Fruit fly (Drosophila melanogaster): ENCODE results near the gene Akh.

Gene Akh

dm6 chr3L:4157852-4158251 is 16.6 kb downstream of the Akh start:
- TF ChIP-seq topi (GFP tag; optimal IDR thresholded peaks at IDR 0.05) (no peak), Sox14 (GFP tag; optimal IDR thresholded peaks at IDR 0.05) (no peak), net (GFP tag; optimal IDR thresholded peaks at IDR 0.05) (no peak), ss (GFP tag; optimal IDR thresholded peaks at IDR 0.05) (no peak), eg (GFP tag; IDR thresholded peaks at IDR 0.05) (no peak), Sox102F (GFP tag; optimal IDR thresholded peaks at IDR 0.05) (no peak), dsx (GFP tag; optimal IDR thresholded peaks at IDR 0.05; ENCODE audit: poor library complexity, severe bottlenecking) (peak; percentile 52)

dm6 chr3L:4158361-4158760 is 17.1 kb downstream of the Akh start:
- TF ChIP-seq fkh (GFP tag; optimal IDR thresholded peaks at IDR 0.05) (no peak), CG6808 (GFP tag; optimal IDR thresholded peaks at IDR 0.05) (peak; percentile 79), CG11902 (GFP tag; optimal IDR thresholded peaks at IDR 0.05) (peak; percentile 38), ss (GFP tag; optimal IDR thresholded peaks at IDR 0.05) (peak; percentile 62 to 68), CG10669 (GFP tag; optimal IDR thresholded peaks at IDR 0.05) (peak; percentile 67), CG34406 (GFP tag; optimal IDR thresholded peaks at IDR 0.05) (peak; percentile 67), CG6854 (GFP tag; optimal IDR thresholded peaks at IDR 0.05) (peak; percentile 28), CG7368 (GFP tag; optimal IDR thresholded peaks at IDR 0.05) (peak; percentile 45), CG8319 (GFP tag; optimal IDR thresholded peaks at IDR 0.05) (peak; percentile 19), Sox15 (GFP tag; optimal IDR thresholded peaks at IDR 0.05) (peak; percentile 35), Eip78C (GFP tag) (peak; percentile 91), CG8632 (GFP tag; optimal IDR thresholded peaks at IDR 0.05) (peak; percentile 60), CG3919 (GFP tag; optimal IDR thresholded peaks at IDR 0.05) (peak; percentile 73), fd59A (GFP tag; optimal IDR thresholded peaks at IDR 0.05) (peak; percentile 62), CG8119 (GFP tag; IDR thresholded peaks at IDR 0.05) (0 out of 3 replicates have a peak, but pooled peaks have one; percentile 34), dac (GFP tag; optimal IDR thresholded peaks at IDR 0.05) (no peak), Eip75B (GFP tag; optimal IDR thresholded peaks at IDR 0.05) (peak; percentile 61), CG31627 (GFP tag; optimal IDR thresholded peaks at IDR 0.05) (peak; percentile 28), CG32006 (GFP tag; optimal IDR thresholded peaks at IDR 0.05) (peak; percentile 60), Ets21C (GFP tag; optimal IDR thresholded peaks at IDR 0.05) (peak; percentile 1), Sox14 (GFP tag; optimal IDR thresholded peaks at IDR 0.05) (peak; percentile 51), CG4318 (GFP tag; optimal IDR thresholded peaks at IDR 0.05) (peak; percentile 41), vri (GFP tag; optimal IDR thresholded peaks at IDR 0.05) (peak; percentile 36), Eip93F (GFP tag; optimal IDR thresholded peaks at IDR 0.05) (no peak), Hr38 (GFP tag; optimal IDR thresholded peaks at IDR 0.05) (no peak), eg (GFP tag; IDR thresholded peaks at IDR 0.05) (peak; percentile 40; the same call in 2 of the 3 replicates), acj6 (GFP tag; optimal IDR thresholded peaks at IDR 0.05) (peak; percentile 67), CG15336 (GFP tag; IDR thresholded peaks at IDR 0.05) (no peak; the same call in 1 of the 2 replicates), CG1621 (tag; optimal IDR thresholded peaks at IDR 0.05) (peak; percentile 68), Ets96B (tag; optimal IDR thresholded peaks at IDR 0.05) (peak; percentile 78), Gug (GFP tag; IDR thresholded peaks at IDR 0.05) (0 out of 2 replicates have a peak, but pooled peaks have one; percentile 35), cyc (GFP tag; optimal IDR thresholded peaks at IDR 0.05) (peak; percentile 63), CG6792 (GFP tag; optimal IDR thresholded peaks at IDR 0.05) (peak; percentile 48), CG10631 (GFP tag; optimal IDR thresholded peaks at IDR 0.05) (peak; percentile 67), CG6163 (GFP tag; IDR thresholded peaks at IDR 0.05) (peak; percentile 77), esn (GFP tag; optimal IDR thresholded peaks at IDR 0.05) (peak; percentile 66), pdm3 (GFP tag; optimal IDR thresholded peaks at IDR 0.05) (peak; percentile 46), CG9139 (GFP tag; optimal IDR thresholded peaks at IDR 0.05) (peak; percentile 52), Hr4 (GFP tag; optimal IDR thresholded peaks at IDR 0.05) (peak; percentile 29), lz (GFP tag; optimal IDR thresholded peaks at IDR 0.05) (peak; percentile 57), OdsH (GFP tag; optimal IDR thresholded peaks at IDR 0.05) (peak; percentile 65), dsx (GFP tag; optimal IDR thresholded peaks at IDR 0.05; ENCODE audit: poor library complexity, severe bottlenecking) (peak; percentile 63), CG3032 (tag; optimal IDR thresholded peaks at IDR 0.05) (peak; percentile 75), Sox102F (GFP tag; optimal IDR thresholded peaks at IDR 0.05) (peak; percentile 50), Lpt (GFP tag; optimal IDR thresholded peaks at IDR 0.05) (peak; percentile 14), Hr39 (GFP tag; optimal IDR thresholded peaks at IDR 0.05) (peak; percentile 54), achi (GFP tag; optimal IDR thresholded peaks at IDR 0.05) (peak; percentile 67)
